Worm (Caenorhabditis elegans) whole organism, young adult: ENCODE measurements around the gene R105.5.

Experiments used
- B0035.1 ChIP-seq: sonication (generic microtip); optimal IDR thresholded peaks from 2 replicates; lab custom pipeline; 2016; ENCODE audit warnings: missing genetic modification characterization, mild to moderate bottlenecking, missing compliant biosample characterization, missing genotype, missing genetic modification reagents
- B0336.3 ChIP-seq: fragments of 200-800 bp; sonication (Bioruptor generic); IDR thresholded peaks from 2 replicates; pipeline ENCODE4 v1.3.6; 2022; ENCODE audit warnings: missing genetic modification characterization, missing compliant biosample characterization
- K11D2.4 ChIP-seq: fragments of 200-800 bp; sonication (Bioruptor generic); IDR thresholded peaks from 2 replicates; pipeline ENCODE4 v1.3.6; 2022; ENCODE audit warnings: missing genetic modification reagents, missing genetic modification characterization, missing compliant biosample characterization
- K12H6.12 ChIP-seq: fragments of 200-800 bp; sonication (Bioruptor generic); optimal IDR thresholded peaks from 2 replicates; lab custom pipeline; 2018; ENCODE audit warnings: mild to moderate bottlenecking, missing genetic modification characterization, missing compliant biosample characterization
- T26A5.8 ChIP-seq: sonication (generic microtip); optimal IDR thresholded peaks from 2 replicates; lab custom pipeline; 2016; ENCODE audit warnings: missing genetic modification characterization, missing compliant biosample characterization
- Y53F4B.3 ChIP-seq: fragments of 200-800 bp; sonication (Bioruptor generic); IDR thresholded peaks from 2 replicates; pipeline ENCODE4 v1.3.6; 2022; ENCODE audit warnings: missing genetic modification reagents, missing genetic modification characterization, missing compliant biosample characterization
- Y95B8A.8 ChIP-seq: fragments of 200-800 bp; sonication (Bioruptor generic); IDR thresholded peaks from 2 replicates; pipeline ENCODE4 v1.3.6; 2022; ENCODE audit warnings: missing genetic modification reagents, missing genetic modification characterization, missing compliant biosample characterization
- ZK185.1 ChIP-seq: sonication (generic microtip); optimal IDR thresholded peaks from 2 replicates; lab custom pipeline; 2016; ENCODE audit warnings: mild to moderate bottlenecking, missing genetic modification characterization, missing compliant biosample characterization; ENCODE audit not compliant: poor library complexity, severe bottlenecking
- aptf-3 ChIP-seq: fragments of 200-800 bp; sonication (Bioruptor generic); IDR thresholded peaks from 2 replicates; pipeline ENCODE4 v1.3.6; 2022; ENCODE audit warnings: missing genetic modification characterization, missing compliant biosample characterization
- attf-6 ChIP-seq: fragments of 200-800 bp; sonication (Bioruptor generic); IDR thresholded peaks from 2 replicates; pipeline ENCODE4 v1.3.6; 2022; ENCODE audit warnings: missing genetic modification reagents, missing genetic modification characterization, missing compliant biosample characterization
- ceh-100 ChIP-seq: fragments of 200-800 bp; sonication (Bioruptor generic); IDR thresholded peaks from 2 replicates; pipeline ENCODE4 v1.3.6; 2022; ENCODE audit warnings: missing genetic modification reagents, missing genetic modification characterization, missing compliant biosample characterization
- ceh-27 ChIP-seq: fragments of 200-800 bp; sonication (Bioruptor generic); optimal IDR thresholded peaks from 2 replicates; lab custom pipeline; 2018; ENCODE audit warnings: mild to moderate bottlenecking, missing genetic modification characterization, moderate library complexity, missing compliant biosample characterization
- ceh-91 ChIP-seq: fragments of 200-800 bp; sonication (Bioruptor generic); IDR thresholded peaks from 2 replicates; pipeline ENCODE4 v1.3.6; 2022; ENCODE audit warnings: missing genetic modification reagents, missing genetic modification characterization, missing compliant biosample characterization
- chd-7 ChIP-seq: sonication (generic microtip); optimal IDR thresholded peaks from 2 replicates; lab custom pipeline; 2016; ENCODE audit warnings: mild to moderate bottlenecking, missing genetic modification characterization, moderate library complexity, missing compliant biosample characterization
- die-1 ChIP-seq: sonication (generic microtip); optimal IDR thresholded peaks from 2 replicates; lab custom pipeline; 2016; ENCODE audit warnings: missing genotype, mild to moderate bottlenecking, missing genetic modification characterization, missing compliant biosample characterization
- dox-1 ChIP-seq: fragments of 200-800 bp; sonication (Bioruptor generic); IDR thresholded peaks from 2 replicates; pipeline ENCODE4 v1.3.6; 2022; ENCODE audit warnings: missing genetic modification reagents, missing genetic modification characterization, missing compliant biosample characterization
- egl-18 ChIP-seq: fragments of 200-800 bp; sonication (Bioruptor generic); IDR thresholded peaks from 2 replicates; pipeline ENCODE4 v1.3.6; 2022; ENCODE audit warnings: missing genetic modification reagents, missing genetic modification characterization, missing compliant biosample characterization
- ekl-4 ChIP-seq: fragments of 200-800 bp; sonication (Bioruptor generic); IDR thresholded peaks from 2 replicates; pipeline ENCODE4 v1.3.6; 2022; ENCODE audit warnings: missing genetic modification reagents, missing genetic modification characterization, missing compliant biosample characterization
- ets-4 ChIP-seq: fragments of 200-800 bp; sonication (Bioruptor generic); optimal IDR thresholded peaks from 2 replicates; lab custom pipeline; 2018; ENCODE audit warnings: mild to moderate bottlenecking, missing genetic modification characterization, missing compliant biosample characterization
- hlh-12 ChIP-seq: sonication (generic microtip); optimal IDR thresholded peaks from 2 replicates; lab custom pipeline; 2016; ENCODE audit warnings: missing genetic modification characterization, missing compliant biosample characterization
- lag-1 ChIP-seq: fragments of 200-800 bp; sonication (Bioruptor generic); IDR thresholded peaks from 2 replicates; pipeline ENCODE4 v1.3.6; 2022; ENCODE audit warnings: missing genetic modification reagents, missing genetic modification characterization, missing compliant biosample characterization
- let-607 ChIP-seq, 2 experiments: fragments of 200-800 bp in 1 of 2; sonication (Bioruptor generic) in 1 of 2; sonication (generic microtip) in 1 of 2; optimal IDR thresholded peaks; 2 replicates each; lab custom pipeline; 2016 to 2018; ENCODE audit warnings: mild to moderate bottlenecking in 2 of 2, missing compliant biosample characterization in 2 of 2, missing genetic modification characterization in 2 of 2, moderate library complexity in 2 of 2, missing genotype in 1 of 2
- lin-26 ChIP-seq: fragments of 200-800 bp; sonication (Bioruptor generic); IDR thresholded peaks from 2 replicates; pipeline ENCODE4 v1.3.6; 2022; ENCODE audit warnings: missing genetic modification reagents, missing genetic modification characterization, missing compliant biosample characterization
- lir-1 ChIP-seq: fragments of 200-800 bp; sonication (Bioruptor generic); conservative IDR thresholded peaks from 2 replicates; pipeline ENCODE4 v1.3.6; 2022; ENCODE audit warnings: missing genetic modification reagents, missing genetic modification characterization, missing compliant biosample characterization
- madf-3 ChIP-seq: fragments of 200-800 bp; sonication (Bioruptor generic); IDR thresholded peaks from 2 replicates; pipeline ENCODE4 v1.3.6; 2022; ENCODE audit warnings: missing genetic modification reagents, missing genetic modification characterization, missing compliant biosample characterization
- mcd-1 ChIP-seq: fragments of 200-800 bp; sonication (Bioruptor generic); IDR thresholded peaks from 2 replicates; pipeline ENCODE4 v1.3.6; 2022; ENCODE audit warnings: missing genetic modification reagents, missing genetic modification characterization, missing compliant biosample characterization
- mxl-1 ChIP-seq: sonication (generic microtip); optimal IDR thresholded peaks from 2 replicates; lab custom pipeline; 2016; ENCODE audit warnings: missing genetic modification characterization, missing compliant biosample characterization
- nfya-2 ChIP-seq: fragments of 200-800 bp; sonication (Bioruptor generic); IDR thresholded peaks from 2 replicates; pipeline ENCODE4 v1.3.6; 2022; ENCODE audit warnings: missing genetic modification reagents, missing genetic modification characterization, missing compliant biosample characterization
- nhr-120 ChIP-seq: fragments of 200-800 bp; sonication (Bioruptor generic); IDR thresholded peaks from 2 replicates; pipeline ENCODE4 v1.3.6; 2022; ENCODE audit warnings: missing genetic modification characterization, missing compliant biosample characterization
- nhr-27 ChIP-seq: fragments of 200-800 bp; sonication (Bioruptor generic); optimal IDR thresholded peaks from 2 replicates; lab custom pipeline; 2018; ENCODE audit warnings: mild to moderate bottlenecking, missing genetic modification characterization, moderate library complexity, missing compliant biosample characterization
- nhr-80 ChIP-seq: sonication (generic microtip); optimal IDR thresholded peaks from 2 replicates; lab custom pipeline; 2016; ENCODE audit warnings: missing genetic modification characterization, missing compliant biosample characterization
- pha-4 ChIP-seq: fragments of 150-350 bp; sonication (generic microtip); optimal IDR thresholded peaks from 2 replicates; lab custom pipeline; 2014; ENCODE audit warnings: missing biosample characterization, missing genetic modification reagents, missing genetic modification characterization
- repo-1 ChIP-seq: sonication (generic microtip); optimal IDR thresholded peaks from 2 replicates; lab custom pipeline; 2017; ENCODE audit warnings: mild to moderate bottlenecking, missing genetic modification characterization, missing compliant biosample characterization
- rpc-1 ChIP-seq, 2 experiments: fragments of 150-350 bp in 1 of 2; sonication (generic microtip) in 1 of 2; optimal IDR thresholded peaks; 2 replicates each; lab custom pipeline; 2014 to 2018; ENCODE audit warnings: missing biosample characterization in 1 of 2, missing genetic modification characterization in 1 of 2, missing genetic modification reagents in 1 of 2, missing genotype in 1 of 2
- snpc-1.1 ChIP-seq: sonication (generic microtip); optimal IDR thresholded peaks from 2 replicates; lab custom pipeline; 2017; ENCODE audit warnings: missing genetic modification characterization, mild to moderate bottlenecking, missing compliant biosample characterization, antibody characterized with exemption, moderate library complexity, missing genotype, missing genetic modification reagents; ENCODE audit not compliant: insufficient read depth
- snpc-3.4 ChIP-seq: sonication (generic microtip); optimal IDR thresholded peaks from 2 replicates; lab custom pipeline; 2017; ENCODE audit warnings: missing genetic modification characterization, mild to moderate bottlenecking, missing compliant biosample characterization, antibody characterized with exemption, moderate library complexity, missing genotype, missing genetic modification reagents
- somi-1 ChIP-seq: fragments of 200-800 bp; sonication (Bioruptor generic); optimal IDR thresholded peaks from 2 replicates; lab custom pipeline; 2018; ENCODE audit warnings: mild to moderate bottlenecking, missing genetic modification characterization, missing compliant biosample characterization
- sptf-2 ChIP-seq: fragments of 200-800 bp; sonication (Bioruptor generic); optimal IDR thresholded peaks from 2 replicates; lab custom pipeline; 2018; ENCODE audit warnings: mild to moderate bottlenecking, missing genetic modification characterization, missing compliant biosample characterization
- zfh-2 ChIP-seq: fragments of 200-800 bp; sonication (Bioruptor generic); conservative IDR thresholded peaks from 2 replicates; pipeline ENCODE4 v1.3.6; 2022; ENCODE audit warnings: missing genetic modification reagents, missing genetic modification characterization, missing compliant biosample characterization
- zim-3 ChIP-seq: sonication (generic microtip); optimal IDR thresholded peaks from 2 replicates; lab custom pipeline; 2017; ENCODE audit warnings: mild to moderate bottlenecking, missing genetic modification characterization, moderate library complexity, missing compliant biosample characterization

The R105.5 gene

ce11 chrIV:4643577-4643976, 7.5 kb downstream of the R105.5 start:
- TF ChIP-seq let-607 (tag; optimal IDR thresholded peaks at IDR 0.05; lab: Kevin White, UChicago) (no peak), T26A5.8 (no peak), nhr-120 (GFP tag; lab: Robert Waterston, UW) (no peak), rpc-1 (optimal IDR thresholded peaks at IDR 0.05; lab: Kevin White, UChicago) (no peak), rpc-1 (tag; optimal IDR thresholded peaks at IDR 0.05; lab: Kevin White, UChicago) (no peak), egl-18 (no peak), pha-4 (tag; lab: Kevin White, UChicago) (no peak), Y95B8A.8 (GFP tag; lab: Robert Waterston, UW) (no peak), zfh-2 (GFP tag; lab: Robert Waterston, UW) (no peak), ekl-4 (no peak), ets-4 (GFP tag; lab: Kevin White, UChicago) (no peak), nfya-2 (GFP tag; lab: Robert Waterston, UW) (no peak), Y53F4B.3 (no peak), attf-6 (GFP tag; lab: Robert Waterston, UW) (no peak), lag-1 (GFP tag; lab: Robert Waterston, UW) (no peak), hlh-12 (tag; lab: Kevin White, UChicago) (no peak)

- TF ChIP-seq somi-1 (GFP tag; lab: Kevin White, UChicago) (no peak), snpc-3.4 (tag; lab: Kevin White, UChicago) (no peak), zim-3 (tag; lab: Kevin White, UChicago) (no peak), mcd-1 (no peak), K12H6.12 (no peak), hlh-12 (tag; lab: Kevin White, UChicago) (no peak), nhr-120 (GFP tag; lab: Robert Waterston, UW) (no peak), madf-3 (GFP tag; lab: Robert Waterston, UW) (no peak), lir-1 (no peak), ceh-100 (GFP tag; lab: Robert Waterston, UW) (no peak), ets-4 (GFP tag; lab: Kevin White, UChicago) (no peak), snpc-1.1 (no peak), ekl-4 (no peak), aptf-3 (GFP tag; lab: Robert Waterston, UW) (no peak), ceh-27 (GFP tag; lab: Kevin White, UChicago) (no peak), T26A5.8 (no peak)
These were observed 9.1 kb downstream of the R105.5 start for ce11 chrIV:4645243-4645642.

ce11 chrIV:4647385-4647784, 11.3 kb downstream of the R105.5 start, which contains the start of gene F29B9.8:
TSS of gene F29B9.8 (plus strand) at chrIV:4647685.
- TF ChIP-seq nhr-27 (no peak), die-1 (tag; lab: Kevin White, UChicago) (no peak), mxl-1 (no peak), ceh-91 (GFP tag; lab: Robert Waterston, UW) (no peak), lir-1 (no peak)

- TF ChIP-seq ceh-91 (GFP tag; lab: Robert Waterston, UW) (no peak), ZK185.1 (no peak), egl-18 (no peak), lin-26 (no peak), T26A5.8 (no peak), sptf-2 (no peak), madf-3 (GFP tag; lab: Robert Waterston, UW) (no peak), mxl-1 (no peak), repo-1 (tag; lab: Kevin White, UChicago) (no peak), B0336.3 (no peak), nhr-80 (tag; lab: Kevin White, UChicago) (no peak), dox-1 (GFP tag; lab: Robert Waterston, UW) (no peak), chd-7 (tag; lab: Kevin White, UChicago) (no peak), K11D2.4 (GFP tag; lab: Robert Waterston, UW) (no peak), B0035.1 (no peak)
These were observed 13.4 kb downstream of the R105.5 start, which contains the start of gene F29B9.7 for ce11 chrIV:4649460-4649859. TSS of gene F29B9.7 (plus strand) at chrIV:4649760.
